3 worm cellular contexts compared by ENCODE assay signal in the genomic region with DNA sequence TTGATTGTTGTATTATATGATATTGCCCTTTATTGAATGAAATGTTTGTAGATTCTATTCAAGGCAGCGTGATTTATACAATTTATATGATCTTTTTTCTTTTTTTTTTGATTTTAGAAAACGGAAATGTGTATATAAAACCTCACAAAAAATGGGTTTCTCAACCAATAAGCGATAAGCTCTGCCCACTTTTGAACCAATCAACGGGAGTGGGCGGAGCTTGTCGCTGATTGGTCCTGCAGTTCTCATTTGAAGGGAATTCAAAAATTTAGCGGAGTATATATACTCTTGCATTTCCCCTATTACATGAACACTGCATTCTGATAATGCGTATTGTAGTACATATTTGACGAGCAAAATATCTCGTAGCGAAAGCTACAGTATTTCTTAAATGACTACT.
A peak's percentile ranks its signal among the peaks of the same experiment; 100 is the strongest.
TF ChIP-seq lines count a peak whose summit lies in the region.

No protein-coding gene starts in this region.

TF ChIP-seq in whole organism, L3 larva, 47 proteins besides CTCF, POLR2A, EP300 and RAD21:
- TF ChIP-seq lin-15B (tag; optimal IDR thresholded peaks at IDR 0.05; lab: Kevin White, UChicago) (no peak), nfya-1 (tag; optimal IDR thresholded peaks at IDR 0.05; lab: Kevin White, UChicago; ENCODE audit: insufficient read depth) (peak; percentile 92), snpc-4 (tag; optimal IDR thresholded peaks at IDR 0.05; lab: Kevin White, UChicago) (no peak), ZK546.5 (tag; optimal IDR thresholded peaks at IDR 0.05; lab: Kevin White, UChicago) (no peak)
TF ChIP-seq in whole organism, L3 larva: peak in this region for 1.

TF ChIP-seq in whole organism, late embryonic, 69 proteins besides CTCF, POLR2A, EP300 and RAD21:
- TF ChIP-seq nfya-1 (tag; optimal IDR thresholded peaks at IDR 0.05; lab: Kevin White, UChicago), result peak; percentile 91
- TF ChIP-seq unc-86 (tag; optimal IDR thresholded peaks at IDR 0.05; lab: Kevin White, UChicago), result no peak

TF ChIP-seq in whole organism, young adult, 124 proteins besides CTCF, POLR2A, EP300 and RAD21:
- TF ChIP-seq him-1 (tag; optimal IDR thresholded peaks at IDR 0.05; lab: Kevin White, UChicago) (peak; percentile 4), F37B4.10 (GFP tag; IDR thresholded peaks at IDR 0.05; lab: Robert Waterston, UW) (no peak)
